Worm (Caenorhabditis elegans) whole organism, L3 larva: ENCODE measurements around the gene C06E7.2.

Experiments
- ama-1 ChIP-seq: fragments of 150-350 bp; optimal IDR thresholded peaks from 2 replicates; lab custom pipeline; 2018
- fos-1 ChIP-seq: fragments of 150-350 bp; optimal IDR thresholded peaks from 2 replicates; lab custom pipeline; 2014; ENCODE audit warnings: missing biosample characterization, missing genetic modification characterization
- nhr-28 ChIP-seq: fragments of 150-350 bp; optimal IDR thresholded peaks from 2 replicates; lab custom pipeline; 2014; ENCODE audit warnings: missing biosample characterization, missing genetic modification characterization
- pha-4 ChIP-seq: fragments of 150-350 bp; optimal IDR thresholded peaks from 2 replicates; lab custom pipeline; 2014; ENCODE audit warnings: missing biosample characterization, missing genetic modification reagents, missing genetic modification characterization
- ztf-4 ChIP-seq: fragments of 150-350 bp; optimal IDR thresholded peaks from 2 replicates; lab custom pipeline; 2014; ENCODE audit warnings: missing biosample characterization, missing genetic modification characterization

DNA sequence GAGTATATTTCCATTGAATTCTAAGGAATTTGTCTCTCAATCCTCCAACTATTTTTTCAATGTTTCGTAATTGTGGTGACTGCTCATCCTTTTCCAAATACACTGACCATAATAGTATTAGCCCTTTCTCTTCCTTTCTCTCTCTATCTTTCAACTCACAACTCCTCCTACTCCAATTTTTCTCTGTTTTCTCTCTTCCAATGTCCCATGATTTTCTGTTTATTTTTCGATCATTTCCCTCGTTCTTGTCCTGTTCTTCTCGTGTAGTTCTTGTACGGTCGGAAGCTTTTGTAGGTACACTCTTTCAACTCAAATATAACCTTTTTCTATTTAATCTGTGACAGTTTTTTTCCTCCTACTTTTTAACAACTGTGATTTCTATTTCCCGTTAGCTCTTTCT is 17.3 kb upstream of the C06E7.2 start:
- TF ChIP-seq ama-1 (lab: Kevin White, UChicago) (no peak), nhr-28 (tag; lab: Kevin White, UChicago) (no peak), fos-1 (tag; lab: Kevin White, UChicago) (no peak), ztf-4 (no peak), pha-4 (tag; lab: Kevin White, UChicago) (peak; percentile 98)
